Worm (Caenorhabditis elegans): ENCODE results near the gene F22D3.4.

DNA sequence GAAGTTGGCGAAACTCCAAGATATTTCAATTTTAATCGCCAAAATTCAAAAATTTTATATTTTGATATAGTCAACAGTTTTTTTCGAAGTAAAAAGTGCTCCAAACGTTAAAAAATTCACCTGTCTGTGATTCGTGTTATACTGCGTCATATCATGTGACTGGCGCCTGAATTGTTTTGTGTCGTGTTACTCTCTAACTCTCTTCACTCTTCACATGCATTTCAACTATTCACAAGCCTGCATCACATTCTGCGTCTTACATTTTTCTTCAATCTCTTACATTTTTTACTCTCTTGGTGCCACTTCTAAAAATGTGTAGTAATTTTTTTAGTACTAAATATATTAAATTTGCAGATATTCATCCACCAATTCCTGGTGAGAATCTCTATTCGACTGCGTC lies 1.0 kb upstream of the F22D3.4 start, which contains the start of gene flcn-1:
- no peak for TF ChIP-seq nhr-76 (tag; optimal IDR thresholded peaks at IDR 0.05)
- peak; percentile 3 for TF ChIP-seq lsy-12 (tag; optimal IDR thresholded peaks at IDR 0.05)
- TF ChIP-seq ceh-82 (tag; optimal IDR thresholded peaks at IDR 0.05) = no peak
- no peak for TF ChIP-seq egl-5 (tag; optimal IDR thresholded peaks at IDR 0.05)

Data from whole organism, L3 larva.